Fruit fly (Drosophila melanogaster): ENCODE measurements around the gene CG34012.

CG34012 gene

dm6 chr3L:11064689-11065088, 44.6 kb downstream of the CG34012 start, which contains the start of the genes CG32075, CG45101 and SuUR (continued):
- TF ChIP-seq kah (GFP tag; optimal IDR thresholded peaks at IDR 0.05) (peak; percentile 32), Lpt (GFP tag; optimal IDR thresholded peaks at IDR 0.05) (no peak), hkb (optimal IDR thresholded peaks at IDR 0.05) (peak; percentile 71), hkb (GFP tag; IDR thresholded peaks at IDR 0.05) (peak; percentile 86), CG3407 (GFP tag; optimal IDR thresholded peaks at IDR 0.05) (peak; percentile 64), Optix (GFP tag; IDR thresholded peaks at IDR 0.05) (peak; percentile 70), CG18764 (GFP tag; optimal IDR thresholded peaks at IDR 0.05) (peak; percentile 83), NK7.1 (GFP tag; optimal IDR thresholded peaks at IDR 0.05) (peak; percentile 70), fd3F (GFP tag; optimal IDR thresholded peaks at IDR 0.05) (peak; percentile 81), vfl (GFP tag; optimal IDR thresholded peaks at IDR 0.05) (peak; percentile 86), eve (GFP tag; optimal IDR thresholded peaks at IDR 0.05) (peak in 1 of 2 experiments; percentile 32), bowl (GFP tag; IDR thresholded peaks at IDR 0.05) (0 out of 2 replicates have a peak, but pooled peaks have one; percentile 40), dmrt11E (tag; optimal IDR thresholded peaks at IDR 0.05) (peak; percentile 84), stc (GFP tag; IDR thresholded peaks at IDR 0.05) (peak; percentile 85), tap (tag; optimal IDR thresholded peaks at IDR 0.05) (peak; percentile 61), CG11695 (GFP tag; IDR thresholded peaks at IDR 0.05) (peak; percentile 78), CG6254 (GFP tag; optimal IDR thresholded peaks at IDR 0.05) (peak; percentile 54), nerfin-2 (GFP tag; IDR thresholded peaks at IDR 0.05; ENCODE audit: partially characterized antibody) (no peak), zfh1 (GFP tag; IDR thresholded peaks at IDR 0.05) (peak; percentile 92), cato (GFP tag; optimal IDR thresholded peaks at IDR 0.05; ENCODE audit: borderline replicate concordance) (peak; percentile 85), seq (GFP tag; IDR thresholded peaks at IDR 0.05) (peak; percentile 79), trem (tag; optimal IDR thresholded peaks at IDR 0.05) (peak; percentile 79), bab2 (GFP tag; optimal IDR thresholded peaks at IDR 0.05) (peak; percentile 92), CG4707 (GFP tag; optimal IDR thresholded peaks at IDR 0.05) (no peak), BtbVII (GFP tag; optimal IDR thresholded peaks at IDR 0.05) (peak; percentile 13), ham (GFP tag; IDR thresholded peaks at IDR 0.05) (peak; percentile 29; the same call in 1 of the 2 replicates), hbn (GFP tag; IDR thresholded peaks at IDR 0.05; ENCODE audit: partially characterized antibody) (no peak), Hr78 (GFP tag; optimal IDR thresholded peaks at IDR 0.05) (no peak), ab (GFP tag; optimal IDR thresholded peaks at IDR 0.05) (peak; percentile 88), Dip2 (GFP tag; IDR thresholded peaks at IDR 0.05) (no peak), ap (GFP tag; IDR thresholded peaks at IDR 0.05) (peak; percentile 83), D19A (tag; optimal IDR thresholded peaks at IDR 0.05) (peak; percentile 68), CG11560 (tag; IDR thresholded peaks at IDR 0.05) (peak; percentile 61; the same call in 1 of the 3 replicates), CG3281 (GFP tag; optimal IDR thresholded peaks at IDR 0.05) (peak; percentile 72), Mad (GFP tag; optimal IDR thresholded peaks at IDR 0.05) (peak; percentile 90), Lhr (GFP tag; optimal IDR thresholded peaks at IDR 0.05) (peak; percentile 51), pfk (GFP tag; optimal IDR thresholded peaks at IDR 0.05) (no peak), MBD-R2 (GFP tag; IDR thresholded peaks at IDR 0.05) (peak; percentile 98), Doc2 (GFP tag; IDR thresholded peaks at IDR 0.05) (0 out of 2 replicates have a peak, but pooled peaks have one; percentile 28), CG1832 (GFP tag; optimal IDR thresholded peaks at IDR 0.05) (no peak), D (optimal IDR thresholded peaks at IDR 0.05) (no peak), D (GFP tag; optimal IDR thresholded peaks at IDR 0.05) (peak; percentile 26), Fer3 (tag; optimal IDR thresholded peaks at IDR 0.05) (peak; percentile 74), Nf-YB (GFP tag; optimal IDR thresholded peaks at IDR 0.05) (peak; percentile 53), zen (tag; optimal IDR thresholded peaks at IDR 0.05) (peak; percentile 83), tll (GFP tag; optimal IDR thresholded peaks at IDR 0.05) (peak in 1 of 2 experiments; percentile 30), TFAM (GFP tag; optimal IDR thresholded peaks at IDR 0.05) (no peak), pb (GFP tag; optimal IDR thresholded peaks at IDR 0.05) (peak; percentile 43), Hr3 (GFP tag; optimal IDR thresholded peaks at IDR 0.05) (peak; percentile 90), CG9609 (GFP tag; optimal IDR thresholded peaks at IDR 0.05) (peak; percentile 91), CG17385 (GFP tag; optimal IDR thresholded peaks at IDR 0.05) (peak; percentile 81)
